Worm (Caenorhabditis elegans): ENCODE results near the gene rpl-7A.

- TF ChIP-seq pqm-1 (tag; optimal IDR thresholded peaks at IDR 0.05) (no peak), nhr-76 (tag; optimal IDR thresholded peaks at IDR 0.05) (no peak), lin-13 (GFP tag; optimal IDR thresholded peaks at IDR 0.05) (no peak), snpc-4 (tag; optimal IDR thresholded peaks at IDR 0.05) (no peak), F16B12.6 (tag; optimal IDR thresholded peaks at IDR 0.05) (no peak)
Observed at ce11 chrIV:4386351-4386750, 4.0 kb downstream of the rpl-7A start, which contains the start of gene tald-1.

All from whole organism, L1 larva.